Fruit fly (Drosophila melanogaster) whole organism, embryonic: ENCODE measurements around the gene Mocs1.
A peak's percentile ranks its signal among the peaks of the same experiment; 100 is the strongest.

Experiments
- Abd-B ChIP-seq: fragments of 200-800 bp; sonication (Bioruptor generic); optimal IDR thresholded peaks from 2 replicates; lab custom pipeline; 2018; ENCODE audit warnings: missing biosample characterization, mild to moderate bottlenecking, missing genetic modification characterization, moderate library complexity
- CG10267 ChIP-seq: fragments of 200-800 bp; sonication (Bioruptor generic); optimal IDR thresholded peaks from 2 replicates; lab custom pipeline; 2018; ENCODE audit warnings: missing biosample characterization, mild to moderate bottlenecking, missing genetic modification characterization, moderate library complexity
- CG10462 ChIP-seq: fragments of 200-800 bp; sonication (Bioruptor generic); optimal IDR thresholded peaks from 2 replicates; lab custom pipeline; 2016; ENCODE audit warnings: missing biosample characterization, missing genetic modification characterization
- CG12155 ChIP-seq: fragments of 200-800 bp; sonication (Bioruptor generic); optimal IDR thresholded peaks from 3 replicates; lab custom pipeline; 2016; ENCODE audit warnings: missing biosample characterization, missing genetic modification characterization
- CG13894 ChIP-seq: fragments of 200-800 bp; sonication (Bioruptor generic); optimal IDR thresholded peaks from 3 replicates; lab custom pipeline; 2018; ENCODE audit warnings: missing biosample characterization, mild to moderate bottlenecking, missing genetic modification characterization, moderate library complexity
- CG1529 ChIP-seq: fragments of 200-800 bp; sonication (Bioruptor generic); optimal IDR thresholded peaks from 3 replicates; lab custom pipeline; 2018; ENCODE audit warnings: missing biosample characterization, missing genetic modification characterization
- CG15479 ChIP-seq: fragments of 200-800 bp; sonication (Bioruptor generic); optimal IDR thresholded peaks from 3 replicates; lab custom pipeline; 2019; ENCODE audit warnings: missing biosample characterization, mild to moderate bottlenecking, missing genetic modification characterization, moderate library complexity
- CG15601 ChIP-seq: fragments of 200-800 bp; sonication (Bioruptor generic); optimal IDR thresholded peaks from 3 replicates; lab custom pipeline; 2019; ENCODE audit warnings: missing biosample characterization, mild to moderate bottlenecking, missing genetic modification characterization, moderate library complexity
- CG16863 ChIP-seq: fragments of 200-800 bp; sonication (Bioruptor generic); optimal IDR thresholded peaks from 3 replicates; lab custom pipeline; 2016; ENCODE audit warnings: missing biosample characterization, missing genetic modification characterization
- CG17186 ChIP-seq: fragments of 200-800 bp; sonication (Bioruptor generic); optimal IDR thresholded peaks from 3 replicates; lab custom pipeline; 2017; ENCODE audit warnings: missing biosample characterization, missing genetic modification reagents, missing genetic modification characterization
- CG18599 ChIP-seq: fragments of 200-800 bp; sonication (Bioruptor generic); optimal IDR thresholded peaks from 3 replicates; lab custom pipeline; 2017; ENCODE audit warnings: missing biosample characterization, missing genetic modification characterization, mild to moderate bottlenecking, moderate library complexity, missing genetic modification reagents
- CG2199 ChIP-seq: fragments of 200-800 bp; sonication (Bioruptor generic); IDR thresholded peaks from 3 replicates; pipeline ENCODE4 v1.3.6; 2022; ENCODE audit warnings: missing biosample characterization, missing genetic modification characterization
- CG31388 ChIP-seq: fragments of 200-800 bp; sonication (Bioruptor generic); optimal IDR thresholded peaks from 2 replicates; lab custom pipeline; 2016; ENCODE audit warnings: missing biosample characterization, missing genetic modification characterization
- CG34376 ChIP-seq: fragments of 200-800 bp; sonication (Bioruptor generic); optimal IDR thresholded peaks from 2 replicates; lab custom pipeline; 2018; ENCODE audit warnings: missing biosample characterization, mild to moderate bottlenecking, missing genetic modification characterization
- CG3995 ChIP-seq: fragments of 200-800 bp; sonication (Bioruptor generic); optimal IDR thresholded peaks from 3 replicates; lab custom pipeline; 2016; ENCODE audit warnings: missing biosample characterization, missing genetic modification characterization
- CG4854 ChIP-seq: fragments of 200-800 bp; sonication (Bioruptor generic); optimal IDR thresholded peaks from 2 replicates; lab custom pipeline; 2016; ENCODE audit warnings: missing biosample characterization, missing genetic modification characterization, inconsistent platforms
- CG5245 ChIP-seq: fragments of 200-800 bp; sonication (Bioruptor generic); optimal IDR thresholded peaks from 3 replicates; lab custom pipeline; 2016; ENCODE audit warnings: missing biosample characterization, missing genetic modification characterization
- CG6765 ChIP-seq: fragments of 200-800 bp; sonication (Bioruptor generic); optimal IDR thresholded peaks from 3 replicates; lab custom pipeline; 2017; ENCODE audit warnings: missing biosample characterization, mild to moderate bottlenecking, missing genetic modification characterization
- CG7357 ChIP-seq: fragments of 200-800 bp; sonication (Bioruptor generic); IDR thresholded peaks from 3 replicates; pipeline ENCODE4 v1.3.6; 2022; ENCODE audit warnings: missing biosample characterization, missing genetic modification characterization
- CG7839 ChIP-seq: fragments of 200-800 bp; sonication (Bioruptor generic); optimal IDR thresholded peaks from 3 replicates; lab custom pipeline; 2018; ENCODE audit warnings: missing biosample characterization, mild to moderate bottlenecking, missing genetic modification characterization, moderate library complexity
- CG8924 ChIP-seq: fragments of 200-800 bp; optimal IDR thresholded peaks from 3 replicates; lab custom pipeline; 2019; ENCODE audit warnings: missing biosample characterization, mild to moderate bottlenecking, missing genetic modification characterization, moderate library complexity
- CrebB ChIP-seq: fragments of 200-800 bp; sonication (Bioruptor generic); optimal IDR thresholded peaks from 3 replicates; lab custom pipeline; 2018; ENCODE audit warnings: missing biosample characterization, mild to moderate bottlenecking, missing genetic modification characterization
- D19B ChIP-seq: fragments of 200-800 bp; sonication (Bioruptor generic); optimal IDR thresholded peaks from 2 replicates; lab custom pipeline; 2017; ENCODE audit warnings: missing biosample characterization, mild to moderate bottlenecking, missing genetic modification characterization
- Dref ChIP-seq: fragments of 200-800 bp; sonication (Bioruptor generic); IDR thresholded peaks from 2 replicates; pipeline ENCODE4 v1.3.6; 2022; ENCODE audit warnings: missing biosample characterization, missing genetic modification characterization
- Gsc ChIP-seq: fragments of 200-800 bp; sonication (Bioruptor generic); IDR thresholded peaks from 2 replicates; pipeline ENCODE4 v1.3.6; 2022; ENCODE audit warnings: missing biosample characterization, missing genetic modification characterization
- Hey ChIP-seq: fragments of 200-800 bp; sonication (Bioruptor generic); optimal IDR thresholded peaks from 3 replicates; lab custom pipeline; 2018; ENCODE audit warnings: missing biosample characterization, mild to moderate bottlenecking, missing genetic modification characterization
- Hmx ChIP-seq: fragments of 200-800 bp; sonication (Bioruptor generic); optimal IDR thresholded peaks from 2 replicates; lab custom pipeline; 2016; ENCODE audit warnings: missing biosample characterization, missing genetic modification characterization
- Lpt ChIP-seq: fragments of >200 bp; optimal IDR thresholded peaks from 2 replicates; lab custom pipeline; 2018; ENCODE audit warnings: missing biosample characterization, missing genetic modification characterization
- NK7.1 ChIP-seq: fragments of 200-800 bp; sonication (Bioruptor generic); optimal IDR thresholded peaks from 3 replicates; lab custom pipeline; 2016; ENCODE audit warnings: missing biosample characterization, missing genetic modification characterization
- Opbp ChIP-seq: fragments of 200-800 bp; sonication (Bioruptor generic); IDR thresholded peaks from 3 replicates; pipeline ENCODE4 v1.3.6; 2022; ENCODE audit warnings: missing biosample characterization, missing genetic modification characterization; ENCODE audit not compliant: partially characterized antibody
- Ptx1 ChIP-seq: fragments of 200-800 bp; sonication (Bioruptor generic); IDR thresholded peaks from 2 replicates; pipeline ENCODE4 v1.3.6; 2022; ENCODE audit warnings: missing biosample characterization, missing genetic modification characterization
- Sin3A ChIP-seq: fragments of >200 bp; optimal IDR thresholded peaks from 2 replicates; lab custom pipeline; 2018
- ac ChIP-seq: fragments of 200-800 bp; sonication (Bioruptor generic); optimal IDR thresholded peaks from 3 replicates; lab custom pipeline; 2017; ENCODE audit warnings: missing biosample characterization, mild to moderate bottlenecking, missing genetic modification characterization
- dan ChIP-seq: fragments of 200-800 bp; sonication (Bioruptor generic); IDR thresholded peaks from 2 replicates; pipeline ENCODE4 v1.3.6; 2022; ENCODE audit warnings: missing biosample characterization, missing genetic modification characterization
- dpn ChIP-seq, 2 experiments: fragments of 200-800 bp; sonication (Bioruptor generic); optimal IDR thresholded peaks; 3 replicates each; lab custom pipeline; 2016; ENCODE audit warnings: missing biosample characterization in 2 of 2, missing genetic modification characterization in 2 of 2
- exex ChIP-seq: fragments of 200-800 bp; sonication (Bioruptor generic); optimal IDR thresholded peaks from 4 replicates; lab custom pipeline; 2018; ENCODE audit warnings: missing biosample characterization, mild to moderate bottlenecking, missing genetic modification characterization, moderate library complexity
- ftz-f1 ChIP-seq: fragments of 200-800 bp; sonication (Bioruptor generic); optimal IDR thresholded peaks from 2 replicates; lab custom pipeline; 2016; ENCODE audit warnings: missing biosample characterization, missing genetic modification characterization
- grau ChIP-seq: fragments of 200-800 bp; optimal IDR thresholded peaks from 3 replicates; lab custom pipeline; 2019; ENCODE audit warnings: missing biosample characterization, mild to moderate bottlenecking, missing genetic modification characterization, moderate library complexity
- lab ChIP-seq: fragments of 200-800 bp; sonication (Bioruptor generic); optimal IDR thresholded peaks from 3 replicates; lab custom pipeline; 2017; ENCODE audit warnings: missing biosample characterization, missing genetic modification characterization, mild to moderate bottlenecking, moderate library complexity, missing genetic modification reagents
- lilli ChIP-seq: fragments of 200-800 bp; sonication (Bioruptor generic); optimal IDR thresholded peaks from 3 replicates; lab custom pipeline; 2016; ENCODE audit warnings: missing biosample characterization, missing genetic modification characterization
- lov ChIP-seq, 2 experiments: fragments of 200-800 bp in 1 of 2; fragments of >200 bp in 1 of 2; sonication (Bioruptor generic) in 1 of 2; IDR thresholded peaks in 1 of 2; optimal IDR thresholded peaks in 1 of 2; 2 replicates in 1 of 2; 3 replicates in 1 of 2; pipeline versions ENCODE4 v1.3.6 to Lab custom; 2017 to 2022; ENCODE audit warnings: missing biosample characterization in 1 of 2, missing genetic modification characterization in 1 of 2
- mam ChIP-seq: fragments of 200-800 bp; sonication (Bioruptor generic); optimal IDR thresholded peaks from 3 replicates; lab custom pipeline; 2016; ENCODE audit warnings: missing biosample characterization, missing genetic modification characterization
- nom ChIP-seq: fragments of 200-800 bp; sonication (Bioruptor generic); optimal IDR thresholded peaks from 2 replicates; lab custom pipeline; 2017; ENCODE audit warnings: missing biosample characterization, missing genetic modification characterization, mild to moderate bottlenecking, moderate library complexity, missing genetic modification reagents
- pnt ChIP-seq: fragments of 200-800 bp; sonication (Bioruptor generic); optimal IDR thresholded peaks from 3 replicates; lab custom pipeline; 2016; ENCODE audit warnings: missing biosample characterization, missing genetic modification characterization
- pzg ChIP-seq: fragments of 200-800 bp; sonication (Bioruptor generic); optimal IDR thresholded peaks from 3 replicates; lab custom pipeline; 2018; ENCODE audit warnings: missing biosample characterization, mild to moderate bottlenecking, missing genetic modification characterization, moderate library complexity
- ranshi ChIP-seq: fragments of 200-800 bp; sonication (Bioruptor generic); IDR thresholded peaks from 2 replicates; pipeline ENCODE4 v1.3.6; 2022; ENCODE audit warnings: missing biosample characterization, missing genetic modification characterization
- schlank ChIP-seq: fragments of 200-800 bp; sonication (Bioruptor generic); optimal IDR thresholded peaks from 2 replicates; lab custom pipeline; 2018; ENCODE audit warnings: missing biosample characterization, mild to moderate bottlenecking, missing genetic modification characterization
- sna ChIP-seq: fragments of 200-800 bp; sonication (Bioruptor generic); IDR thresholded peaks from 2 replicates; pipeline ENCODE4 v1.3.6; 2022; ENCODE audit warnings: missing biosample characterization, missing genetic modification characterization; ENCODE audit not compliant: partially characterized antibody
- so ChIP-seq: fragments of 200-800 bp; sonication (Bioruptor generic); IDR thresholded peaks from 3 replicates; pipeline ENCODE4 v1.3.6; 2022; ENCODE audit warnings: missing biosample characterization, missing genetic modification characterization
- stc ChIP-seq: fragments of 200-800 bp; sonication (Bioruptor generic); IDR thresholded peaks from 2 replicates; pipeline ENCODE4 v1.3.6; 2022; ENCODE audit warnings: missing biosample characterization, missing genetic modification characterization
- zfh1 ChIP-seq: fragments of 200-800 bp; sonication (Bioruptor generic); IDR thresholded peaks from 3 replicates; pipeline ENCODE4 v1.3.6; 2022; ENCODE audit warnings: missing biosample characterization, missing genetic modification characterization

Gene Mocs1

DNA sequence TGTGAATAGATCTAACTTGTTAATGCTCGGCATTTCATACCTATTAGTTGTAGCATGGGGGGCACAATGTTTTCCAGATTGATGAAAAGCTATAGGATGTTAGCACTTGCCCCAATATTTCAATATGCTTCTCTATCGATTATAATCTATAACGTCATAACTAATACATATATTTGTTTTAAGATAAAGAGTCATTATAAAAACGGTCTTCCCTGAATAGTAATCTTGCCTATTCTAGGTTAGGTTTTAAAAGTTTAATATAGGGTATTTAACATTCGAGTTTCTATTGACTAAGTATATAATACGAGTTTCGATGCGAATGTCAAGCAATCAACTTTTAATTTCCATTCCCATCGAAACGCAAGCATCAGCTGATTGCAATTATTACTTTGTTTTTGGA is 9.1 kb upstream of the Mocs1 start, which contains the start of the genes CG6321 and Blos2 (continued):
- no peak for TF ChIP-seq sna (GFP tag; lab: Robert Waterston, UW)
- no peak for TF ChIP-seq ac
- TF ChIP-seq dpn (GFP tag; optimal IDR thresholded peaks at IDR 0.05; lab: Kevin White, UChicago): peak; percentile 69 to 77
- TF ChIP-seq Opbp: no peak
- TF ChIP-seq D19B (GFP tag; lab: Kevin White, UChicago): peak; percentile 98
- peak; percentile 74 for TF ChIP-seq CrebB
- TF ChIP-seq CG17186 (GFP tag; lab: Kevin White, UChicago): no peak
- peak; percentile 81 for TF ChIP-seq CG10267
- TF ChIP-seq Dref (GFP tag; lab: Robert Waterston, UW): no peak
- peak; percentile 39 for TF ChIP-seq CG5245 (GFP tag; lab: Kevin White, UChicago)
- peak; percentile 1 for TF ChIP-seq CG16863
- peak; percentile 30 for TF ChIP-seq CG4854 (GFP tag; lab: Kevin White, UChicago)
- TF ChIP-seq pzg (GFP tag; lab: Kevin White, UChicago): peak; percentile 39
- TF ChIP-seq CG2199 (GFP tag; lab: Robert Waterston, UW): no peak
- TF ChIP-seq CG12155: peak; percentile 64
- TF ChIP-seq nom (GFP tag; lab: Kevin White, UChicago): peak; percentile 20
- TF ChIP-seq CG3995 (GFP tag; lab: Kevin White, UChicago): no peak
- TF ChIP-seq lilli (GFP tag; lab: Kevin White, UChicago): peak; percentile 73
- no peak for TF ChIP-seq schlank (tag; lab: Kevin White, UChicago)
- no peak for TF ChIP-seq lov (optimal IDR thresholded peaks at IDR 0.05; lab: Kevin White, UChicago)
- TF ChIP-seq lov (GFP tag; IDR thresholded peaks at IDR 0.05; lab: Robert Waterston, UW): 0 out of 3 replicates have a peak, but pooled peaks have one; percentile 37
- no peak for TF ChIP-seq Sin3A (lab: Kevin White, UChicago)
- TF ChIP-seq CG8924 (tag; lab: Kevin White, UChicago): peak; percentile 87
- peak; percentile 85 for TF ChIP-seq CG18599 (GFP tag; lab: Kevin White, UChicago)
- peak; percentile 17 for TF ChIP-seq CG34376 (GFP tag; lab: Kevin White, UChicago)
- TF ChIP-seq pnt (GFP tag; lab: Kevin White, UChicago): peak; percentile 39
- peak; percentile 76 for TF ChIP-seq Abd-B
- peak; percentile 79 for TF ChIP-seq stc (GFP tag; lab: Robert Waterston, UW)
- TF ChIP-seq grau: peak; percentile 85
- peak; percentile 94 for TF ChIP-seq CG7839 (tag; lab: Kevin White, UChicago)
- no peak for TF ChIP-seq Lpt (GFP tag; lab: Kevin White, UChicago)
- no peak for TF ChIP-seq Hey
- TF ChIP-seq CG1529 (GFP tag; lab: Kevin White, UChicago): peak; percentile 59
- peak; percentile 75 for TF ChIP-seq Ptx1 (GFP tag; lab: Robert Waterston, UW)
- TF ChIP-seq CG6765 (GFP tag; lab: Kevin White, UChicago): peak; percentile 19
- TF ChIP-seq Hmx (GFP tag; lab: Kevin White, UChicago): no peak
- peak; percentile 45; the same call in 1 of the 3 replicates for TF ChIP-seq CG7357 (GFP tag; lab: Robert Waterston, UW)
- TF ChIP-seq ftz-f1 (GFP tag; lab: Kevin White, UChicago): no peak
- TF ChIP-seq so: peak; percentile 53; the same call in 1 of the 3 replicates
- TF ChIP-seq zfh1: peak; percentile 54
- TF ChIP-seq mam: peak; percentile 23
- no peak for TF ChIP-seq CG10462 (GFP tag; lab: Kevin White, UChicago)
- peak; percentile 86 for TF ChIP-seq lab
- peak; percentile 29 for TF ChIP-seq CG31388 (GFP tag; lab: Kevin White, UChicago)
- TF ChIP-seq CG15479 (GFP tag; lab: Kevin White, UChicago): no peak
- peak; percentile 81 for TF ChIP-seq exex (tag; lab: Kevin White, UChicago)
- peak; percentile 25 for TF ChIP-seq NK7.1 (GFP tag; lab: Kevin White, UChicago)
- no peak for TF ChIP-seq CG13894 (tag; lab: Kevin White, UChicago)
- peak; percentile 65; the same call in 1 of the 2 replicates for TF ChIP-seq ranshi (GFP tag; lab: Robert Waterston, UW)
- no peak for TF ChIP-seq dan
- TF ChIP-seq Gsc: no peak
- TF ChIP-seq CG15601 (tag; lab: Kevin White, UChicago): peak; percentile 68
